Worm (Caenorhabditis elegans): ENCODE results near the gene ttr-9.

DNA sequence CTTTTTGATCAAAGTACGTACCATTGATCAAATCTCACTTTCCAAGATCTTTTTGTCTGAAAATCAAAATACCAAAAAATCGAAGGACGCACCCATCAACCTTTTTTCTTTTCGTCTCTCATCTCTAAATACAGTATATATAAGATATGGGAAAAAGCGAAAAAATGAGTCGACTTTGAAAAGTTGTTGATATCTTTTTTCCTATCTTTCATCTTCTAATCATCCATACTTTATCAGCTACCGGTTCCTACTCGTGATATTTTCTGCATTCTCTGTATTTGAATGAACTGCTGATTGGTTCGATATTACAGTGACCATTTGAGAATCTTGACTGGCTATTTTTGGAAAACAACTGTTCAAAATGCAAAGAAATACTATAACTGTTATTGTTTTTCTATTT, 10.7 kb upstream of the ttr-9 start, which contains the start of gene C33A12.19:
- TF ChIP-seq him-1 (tag; optimal IDR thresholded peaks at IDR 0.05) (no peak), dao-5 (tag; optimal IDR thresholded peaks at IDR 0.05) (no peak)

All from whole organism, L4/young adult.